Worm (Caenorhabditis elegans): ENCODE results near the gene C10A4.9.

DNA sequence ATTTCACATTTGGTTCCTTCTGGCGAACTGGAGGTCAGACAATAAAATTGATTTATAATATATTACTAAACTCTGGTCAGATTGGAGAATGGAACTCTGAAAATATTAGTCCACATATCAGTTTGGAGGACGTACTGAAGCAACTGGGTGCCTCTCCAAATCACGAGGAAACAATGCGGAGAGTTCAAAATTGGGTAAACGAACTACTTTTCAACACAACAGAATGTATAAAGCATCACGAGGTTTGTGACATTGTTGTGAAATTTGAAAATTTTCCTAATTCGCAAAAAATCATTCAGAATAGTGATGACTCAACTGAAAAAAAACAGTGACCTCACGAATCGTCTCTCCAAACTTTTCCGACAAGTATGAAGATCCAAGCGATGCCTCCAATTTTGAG lies 27.5 kb upstream of the C10A4.9 start, which contains the start of gene gad-2:
- no peak for TF ChIP-seq ama-1 (optimal IDR thresholded peaks at IDR 0.05)
- TF ChIP-seq F13H6.1 (tag; optimal IDR thresholded peaks at IDR 0.05), result no peak
- TF ChIP-seq nhr-11 (tag; optimal IDR thresholded peaks at IDR 0.05), result no peak
- TF ChIP-seq pag-3 (tag; optimal IDR thresholded peaks at IDR 0.05; ENCODE audit: borderline replicate concordance), result no peak
- no peak for TF ChIP-seq pqm-1 (tag; optimal IDR thresholded peaks at IDR 0.05)
- no peak for TF ChIP-seq dmd-4 (tag; optimal IDR thresholded peaks at IDR 0.05; ENCODE audit: borderline replicate concordance)
- no peak for TF ChIP-seq nfya-1 (tag; optimal IDR thresholded peaks at IDR 0.05)
- TF ChIP-seq pha-4 (tag; optimal IDR thresholded peaks at IDR 0.05), result no peak
- no peak for TF ChIP-seq madf-2 (tag; optimal IDR thresholded peaks at IDR 0.05)
- TF ChIP-seq dve-1 (tag; optimal IDR thresholded peaks at IDR 0.05), result no peak
- no peak for TF ChIP-seq fax-1 (tag; optimal IDR thresholded peaks at IDR 0.05)
- no peak for TF ChIP-seq ets-4 (tag; optimal IDR thresholded peaks at IDR 0.05)
- TF ChIP-seq ceh-14 (tag; optimal IDR thresholded peaks at IDR 0.05), result no peak
- TF ChIP-seq npax-4 (tag; optimal IDR thresholded peaks at IDR 0.05), result no peak
